Worm (Caenorhabditis elegans) whole organism, L1 larva: Measurements from ENCODE around the gene mboa-3.

ENCODE experiments used
- C34B4.2 ChIP-seq: sonication (generic microtip); optimal IDR thresholded peaks from 2 replicates; lab custom pipeline; 2017; ENCODE audit warnings: mild to moderate bottlenecking, missing genetic modification characterization, missing compliant biosample characterization
- F16B12.6 ChIP-seq: fragments of 150-350 bp; optimal IDR thresholded peaks from 2 replicates; lab custom pipeline; 2014; ENCODE audit warnings: missing biosample characterization, missing genetic modification characterization
- aly-2 ChIP-seq: fragments of 150-350 bp; optimal IDR thresholded peaks from 2 replicates; lab custom pipeline; 2014; ENCODE audit warnings: missing biosample characterization, missing genetic modification characterization
- blmp-1 ChIP-seq: fragments of 150-350 bp; optimal IDR thresholded peaks from 2 replicates; lab custom pipeline; 2014; ENCODE audit warnings: missing biosample characterization, missing genetic modification characterization
- ceh-82 ChIP-seq, 3 experiments: fragments of 150-350 bp in 1 of 3; sonication (generic microtip) in 2 of 3; optimal IDR thresholded peaks; 2 replicates each; lab custom pipeline; 2014 to 2017; ENCODE audit warnings: missing biosample characterization in 3 of 3, missing genetic modification characterization in 3 of 3
- dpl-1 ChIP-seq, 3 experiments: fragments of 150-350 bp in 2 of 3; sonication (generic microtip) in 1 of 3; optimal IDR thresholded peaks; 2 replicates each; lab custom pipeline; 2014 to 2017; ENCODE audit warnings: missing biosample characterization in 3 of 3, missing genetic modification characterization in 3 of 3, missing genetic modification reagents in 3 of 3
- dsc-1 ChIP-seq: sonication (generic microtip); optimal IDR thresholded peaks from 2 replicates; lab custom pipeline; 2016; ENCODE audit warnings: mild to moderate bottlenecking, missing genetic modification characterization, missing compliant biosample characterization
- efl-1 ChIP-seq, 4 experiments: fragments of 150-350 bp; optimal IDR thresholded peaks in 3 of 4; peaks in 1 of 4; 1 replicate in 1 of 4; 2 replicates in 3 of 4; lab custom pipeline; 2014; ENCODE audit warnings: missing biosample characterization in 2 of 4, missing genetic modification characterization in 2 of 4, missing genetic modification reagents in 2 of 4
- efl-3 ChIP-seq: fragments of 200-800 bp; sonication (Bioruptor generic); optimal IDR thresholded peaks from 2 replicates; lab custom pipeline; 2018; ENCODE audit warnings: mild to moderate bottlenecking, missing genetic modification characterization, missing compliant biosample characterization
- egl-27 ChIP-seq, 2 experiments: fragments of 150-350 bp in 1 of 2; sonication (generic microtip); optimal IDR thresholded peaks; 3 replicates each; lab custom pipeline; 2017 to 2018; ENCODE audit warnings: missing biosample characterization in 2 of 2, missing genetic modification characterization in 2 of 2, missing genetic modification reagents in 2 of 2
- elt-2 ChIP-seq: sonication (generic microtip); optimal IDR thresholded peaks from 2 replicates; lab custom pipeline; 2016; ENCODE audit warnings: missing genetic modification characterization, mild to moderate bottlenecking, inconsistent platforms, missing compliant biosample characterization, missing genetic modification reagents
- ets-5 ChIP-seq: fragments of 200-800 bp; sonication (Bioruptor generic); IDR thresholded peaks from 2 replicates; pipeline ENCODE4 v1.3.6; 2022; ENCODE audit warnings: missing genetic modification characterization, missing compliant biosample characterization
- fos-1 ChIP-seq: fragments of 150-350 bp; optimal IDR thresholded peaks from 2 replicates; lab custom pipeline; 2014; ENCODE audit warnings: missing biosample characterization, missing genetic modification characterization
- grh-1 ChIP-seq: fragments of 200-800 bp; sonication (Bioruptor generic); IDR thresholded peaks from 2 replicates; pipeline ENCODE4 v1.3.6; 2022; ENCODE audit warnings: missing genetic modification reagents, missing genetic modification characterization, missing compliant biosample characterization
- lin-14 ChIP-seq: fragments of 200-800 bp; sonication (Bioruptor generic); optimal IDR thresholded peaks from 2 replicates; lab custom pipeline; 2018; ENCODE audit warnings: mild to moderate bottlenecking, missing genetic modification characterization, moderate library complexity, missing compliant biosample characterization
- lin-35 ChIP-seq, 2 experiments: fragments of 150-350 bp; optimal IDR thresholded peaks; 2 replicates each; lab custom pipeline; 2014; ENCODE audit warnings: missing biosample characterization in 2 of 2, missing genetic modification characterization in 2 of 2, missing genetic modification reagents in 2 of 2
- lin-39 ChIP-seq: fragments of 150-350 bp; optimal IDR thresholded peaks from 2 replicates; lab custom pipeline; 2014; ENCODE audit warnings: missing biosample characterization, missing genetic modification reagents, missing genetic modification characterization
- lsy-2 ChIP-seq, 2 experiments: fragments of 150-350 bp; optimal IDR thresholded peaks; 2 replicates each; lab custom pipeline; 2014; ENCODE audit warnings: missing biosample characterization in 2 of 2, missing genetic modification characterization in 2 of 2
- mab-9 ChIP-seq: fragments of 200-800 bp; sonication (Bioruptor generic); IDR thresholded peaks from 2 replicates; pipeline ENCODE4 v1.3.6; 2022; ENCODE audit warnings: missing genetic modification reagents, missing genetic modification characterization, missing compliant biosample characterization
- mdl-1 ChIP-seq, 2 experiments: fragments of 150-350 bp; optimal IDR thresholded peaks; 2 replicates each; lab custom pipeline; 2014 to 2017; ENCODE audit warnings: missing biosample characterization in 2 of 2, missing genetic modification characterization in 2 of 2, inconsistent platforms in 1 of 2
- mep-1 ChIP-seq: fragments of 150-350 bp; optimal IDR thresholded peaks from 2 replicates; lab custom pipeline; 2014; ENCODE audit warnings: missing biosample characterization, missing genetic modification characterization
- nhr-11 ChIP-seq: fragments of 150-350 bp; optimal IDR thresholded peaks from 2 replicates; lab custom pipeline; 2014; ENCODE audit warnings: missing biosample characterization, missing genetic modification characterization
- nhr-12 ChIP-seq: sonication (generic microtip); optimal IDR thresholded peaks from 2 replicates; lab custom pipeline; 2017; ENCODE audit warnings: missing biosample characterization, missing genetic modification characterization
- nhr-19 ChIP-seq: fragments of 200-800 bp; sonication (Bioruptor generic); conservative IDR thresholded peaks from 2 replicates; pipeline ENCODE4 v1.3.6; 2022; ENCODE audit warnings: missing genetic modification characterization, missing compliant biosample characterization
- nhr-47 ChIP-seq: sonication (generic microtip); optimal IDR thresholded peaks from 2 replicates; lab custom pipeline; 2016; ENCODE audit warnings: mild to moderate bottlenecking, missing genetic modification characterization, moderate library complexity, missing compliant biosample characterization
- nhr-71 ChIP-seq: sonication (generic microtip); optimal IDR thresholded peaks from 2 replicates; lab custom pipeline; 2016; ENCODE audit warnings: mild to moderate bottlenecking, missing genetic modification characterization, moderate library complexity, missing compliant biosample characterization
- nhr-84 ChIP-seq: sonication (generic microtip); optimal IDR thresholded peaks from 2 replicates; lab custom pipeline; 2017; ENCODE audit warnings: missing biosample characterization, missing genetic modification characterization
- nhr-85 ChIP-seq: sonication (generic microtip); peaks from one replicate; lab custom pipeline; 2016; ENCODE audit warnings: missing genetic modification characterization, inconsistent platforms, missing compliant biosample characterization
- nhr-90 ChIP-seq: sonication (generic microtip); optimal IDR thresholded peaks from 2 replicates; lab custom pipeline; 2016; ENCODE audit warnings: mild to moderate bottlenecking, missing genetic modification characterization, missing compliant biosample characterization; ENCODE audit not compliant: poor library complexity
- pax-3 ChIP-seq: fragments of 200-800 bp; sonication (Bioruptor generic); optimal IDR thresholded peaks from 2 replicates; lab custom pipeline; 2018; ENCODE audit warnings: mild to moderate bottlenecking, missing genetic modification characterization, moderate library complexity, missing compliant biosample characterization
- rnt-1 ChIP-seq: sonication (generic microtip); optimal IDR thresholded peaks from 2 replicates; lab custom pipeline; 2016; ENCODE audit warnings: mild to moderate bottlenecking, missing genetic modification characterization, moderate library complexity, missing compliant biosample characterization
- sox-4 ChIP-seq: sonication (generic microtip); optimal IDR thresholded peaks from 2 replicates; lab custom pipeline; 2016; ENCODE audit warnings: missing genetic modification characterization, missing compliant biosample characterization
- swsn-7 ChIP-seq: sonication (generic microtip); optimal IDR thresholded peaks from 2 replicates; lab custom pipeline; 2016; ENCODE audit warnings: missing genetic modification characterization, missing compliant biosample characterization
- tbx-2 ChIP-seq: sonication (generic microtip); optimal IDR thresholded peaks from 2 replicates; lab custom pipeline; 2016; ENCODE audit warnings: missing genetic modification characterization, missing compliant biosample characterization
- unc-130 ChIP-seq: fragments of 150-350 bp; optimal IDR thresholded peaks from 2 replicates; lab custom pipeline; 2017; ENCODE audit warnings: missing biosample characterization, missing genetic modification characterization, inconsistent platforms
- unc-98 ChIP-seq: fragments of 200-800 bp; sonication (Bioruptor generic); IDR thresholded peaks from 2 replicates; pipeline ENCODE4 v1.3.6; 2022; ENCODE audit warnings: missing genetic modification characterization, missing compliant biosample characterization
- vab-15 ChIP-seq: sonication (generic microtip); optimal IDR thresholded peaks from 2 replicates; lab custom pipeline; 2017; ENCODE audit warnings: missing genotype, mild to moderate bottlenecking, missing genetic modification characterization, missing compliant biosample characterization
- zip-4 ChIP-seq: fragments of 200-800 bp; sonication (Bioruptor generic); optimal IDR thresholded peaks from 2 replicates; lab custom pipeline; 2018; ENCODE audit warnings: mild to moderate bottlenecking, missing genetic modification characterization, moderate library complexity, missing compliant biosample characterization

The mboa-3 gene

DNA sequence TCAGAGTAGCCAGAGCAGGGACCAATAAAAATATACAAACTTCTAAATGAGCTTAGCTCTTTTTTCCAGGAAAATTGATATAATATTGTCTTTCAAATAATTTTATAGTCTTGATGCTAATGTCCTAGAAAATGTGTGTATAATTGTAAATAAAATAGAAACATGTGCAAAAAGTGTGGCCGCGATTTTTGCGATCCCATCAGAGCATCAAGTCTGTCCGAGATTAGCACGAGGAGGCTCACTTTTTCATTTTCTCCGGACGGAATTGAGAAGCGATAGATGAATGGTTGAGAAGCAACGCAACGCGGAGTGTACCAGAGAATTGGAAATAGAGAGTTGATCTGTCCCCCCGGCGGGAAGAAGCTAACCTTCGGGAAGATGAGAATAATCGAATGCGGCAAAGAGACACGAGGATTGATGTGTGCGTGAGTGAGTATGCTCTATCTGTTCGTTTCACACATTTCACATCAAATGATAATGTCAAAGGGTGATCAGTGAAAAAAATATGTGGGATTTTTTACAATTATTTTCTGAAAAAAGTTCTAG lies 16.1 kb downstream of the mboa-3 start (continued):
- TF ChIP-seq mdl-1 (tag; optimal IDR thresholded peaks at IDR 0.05; lab: Kevin White, UChicago) (peak in 1 of 2 experiments; percentile 26), lin-35 (GFP tag; optimal IDR thresholded peaks at IDR 0.05; lab: Kevin White, UChicago) (no peak), C34B4.2 (tag; lab: Kevin White, UChicago) (no peak)

- TF ChIP-seq lin-14 (GFP tag; lab: Kevin White, UChicago), result peak; percentile 26
- no peak for TF ChIP-seq nhr-12
- TF ChIP-seq nhr-47, result no peak
These were observed 17.5 kb downstream of the mboa-3 start, which contains the start of gene T23F2.2 for ce11 chrX:5505148-5505547. Gene T23F2.2 (minus strand): TSS chrX:5505248.

DNA sequence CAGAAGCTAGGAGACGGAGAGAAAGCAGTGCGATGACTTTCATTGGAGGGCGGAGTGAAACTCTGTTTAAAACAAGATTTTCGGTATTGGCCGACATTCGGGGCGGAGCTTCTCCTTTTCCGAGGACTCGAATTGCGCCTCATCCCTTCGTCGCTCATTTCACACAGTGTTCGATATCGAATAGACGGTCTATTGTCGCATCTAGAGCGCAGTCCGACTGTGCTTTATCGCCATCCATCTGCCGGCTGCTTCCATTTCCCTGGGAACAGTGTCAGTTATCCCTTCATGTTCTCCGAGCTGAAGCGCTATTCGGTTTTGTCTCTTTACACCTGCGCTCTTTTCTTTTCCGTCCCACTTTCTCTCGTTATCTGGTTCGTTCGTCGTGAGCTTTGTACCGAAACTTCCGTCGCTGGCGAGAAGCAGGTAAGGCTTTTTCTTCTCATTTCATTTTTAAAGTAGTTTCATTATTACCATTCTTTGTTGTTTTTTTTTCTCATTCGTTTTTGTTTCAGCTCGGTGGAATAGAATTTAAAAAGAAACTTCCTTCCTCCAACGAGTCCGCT lies 29.7 kb downstream of the mboa-3 start, which contains the start of the genes bus-8A and bus-8B:
TSS of gene bus-8A (plus strand) at position 96 of the 563 bp plus-strand sequence.
TSS of gene bus-8B (plus strand) at position 513 of the 563 bp plus-strand sequence.
- TF ChIP-seq nhr-19 (GFP tag; lab: Robert Waterston, UW) (no peak), blmp-1 (tag; lab: Kevin White, UChicago) (peak; percentile 4)

ce11 chrX:5489538-5489937 lies 33.1 kb downstream of the mboa-3 start, which contains the start of gene F55D1.1:
Gene F55D1.1 (plus strand): TSS chrX:5489838.
- TF ChIP-seq pax-3 (tag; lab: Kevin White, UChicago) (no peak), aly-2 (tag; lab: Kevin White, UChicago) (no peak), nhr-90 (tag; lab: Kevin White, UChicago) (no peak), zip-4 (GFP tag; lab: Kevin White, UChicago) (no peak), dpl-1 (GFP tag; optimal IDR thresholded peaks at IDR 0.05; lab: Kevin White, UChicago) (no peak), tbx-2 (tag; lab: Kevin White, UChicago) (no peak), ceh-82 (tag; optimal IDR thresholded peaks at IDR 0.05; lab: Kevin White, UChicago) (no peak), nhr-84 (tag; lab: Kevin White, UChicago) (no peak)
- TF ChIP-seq, all 84 proteins: peak for 0

DNA sequence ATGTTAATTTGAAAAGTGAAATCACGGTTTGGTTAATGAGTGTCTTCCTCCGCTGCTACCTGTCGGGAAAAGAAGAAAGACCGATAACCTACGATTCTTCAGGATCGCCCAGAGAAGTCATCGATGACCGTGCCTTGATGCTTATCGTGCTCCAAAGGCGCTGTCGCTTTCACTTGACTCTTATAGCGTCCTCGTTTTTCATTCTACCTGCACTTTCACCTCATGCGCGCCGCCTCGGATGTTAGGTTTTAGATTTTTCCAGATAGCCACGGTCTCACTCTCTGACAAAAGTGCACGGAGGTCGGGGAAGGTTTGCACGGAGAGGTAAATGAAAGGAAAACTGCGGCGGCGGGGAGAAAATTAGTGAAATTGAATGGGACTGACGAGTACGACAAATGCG lies 33.8 kb downstream of the mboa-3 start:
- TF ChIP-seq F16B12.6 (tag; lab: Kevin White, UChicago) (no peak), blmp-1 (tag; lab: Kevin White, UChicago) (peak; percentile 88), nhr-12 (no peak)

DNA sequence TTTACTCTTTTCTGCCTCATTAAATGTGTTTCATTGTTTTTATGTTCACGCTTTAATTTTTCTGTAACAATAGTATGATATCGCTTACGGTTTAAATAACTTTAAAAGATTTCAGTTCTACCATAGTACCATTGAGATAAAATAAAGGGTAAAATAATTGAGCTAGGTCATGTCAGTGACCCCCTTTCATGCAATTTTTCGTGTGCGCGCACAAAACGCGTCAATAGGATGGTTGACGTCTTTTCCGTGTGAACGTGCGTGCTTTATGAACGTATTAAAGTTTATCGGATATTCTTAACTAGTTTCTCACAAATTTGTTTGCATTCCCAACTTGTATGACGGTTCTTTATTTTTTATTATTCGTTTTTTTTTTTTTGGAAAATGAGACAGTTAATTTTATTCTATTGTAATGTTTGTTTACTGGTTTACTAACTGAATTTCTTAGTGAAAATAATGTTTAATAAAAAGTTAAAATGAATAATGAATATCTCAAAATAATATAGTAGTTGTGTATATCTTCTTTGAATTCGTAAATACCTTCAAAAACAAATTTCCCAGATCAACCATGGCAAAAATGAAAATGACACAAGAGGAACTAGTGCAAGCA lies 36.6 kb downstream of the mboa-3 start, which contains the start of gene C25F6.1:
TSS of gene C25F6.1 (plus strand) at position 557 of the 607 bp plus-strand sequence.
- TF ChIP-seq nhr-71 (tag; lab: Kevin White, UChicago) (peak; percentile 37), unc-98 (GFP tag; lab: Robert Waterston, UW) (no peak), dsc-1 (tag; lab: Kevin White, UChicago) (peak; percentile 5), efl-1 (optimal IDR thresholded peaks at IDR 0.05; lab: Kevin White, UChicago) (no peak), efl-1 (GFP tag; optimal IDR thresholded peaks at IDR 0.05 in 1 of 2; lab: Kevin White, UChicago) (no peak), lin-39 (no peak), C34B4.2 (tag; lab: Kevin White, UChicago) (no peak), vab-15 (tag; lab: Kevin White, UChicago) (no peak), dpl-1 (GFP tag; optimal IDR thresholded peaks at IDR 0.05; lab: Kevin White, UChicago) (peak in 2 of 3 experiments; percentile 1 to 31), lsy-2 (tag; optimal IDR thresholded peaks at IDR 0.05; lab: Kevin White, UChicago) (peak; percentile 0 to 58), lin-35 (GFP tag; optimal IDR thresholded peaks at IDR 0.05; lab: Kevin White, UChicago) (peak in 1 of 2 experiments; percentile 8), mep-1 (tag; lab: Kevin White, UChicago) (peak; percentile 23), mab-9 (GFP tag; lab: Robert Waterston, UW) (no peak), unc-130 (tag; lab: Kevin White, UChicago) (peak; percentile 23), fos-1 (tag; lab: Kevin White, UChicago) (no peak), nhr-11 (tag; lab: Kevin White, UChicago) (no peak), zip-4 (GFP tag; lab: Kevin White, UChicago) (no peak), nhr-85 (tag; lab: Kevin White, UChicago) (peak; percentile 28), blmp-1 (tag; lab: Kevin White, UChicago) (peak; percentile 42), swsn-7 (tag; lab: Kevin White, UChicago) (peak; percentile 16), rnt-1 (peak; percentile 33), grh-1 (no peak), nhr-84 (tag; lab: Kevin White, UChicago) (no peak), nhr-47 (no peak), sox-4 (no peak), efl-3 (GFP tag; lab: Kevin White, UChicago) (no peak), ets-5 (GFP tag; lab: Robert Waterston, UW) (no peak), elt-2 (tag; lab: Kevin White, UChicago) (no peak), egl-27 (tag; optimal IDR thresholded peaks at IDR 0.05; lab: Kevin White, UChicago) (no peak)
